Worm (Caenorhabditis elegans) whole organism, late embryonic: ENCODE measurements around the gene ebp-3.
"Not testable (repeated sequence)": the region's sequence is repeated elsewhere in the genome, so short reads cannot be mapped to it uniquely, and the experiment has no call there.

Experiments
- ama-1 ChIP-seq: fragments of 150-350 bp; optimal IDR thresholded peaks from 2 replicates; lab custom pipeline; 2014
- ceh-45 ChIP-seq: fragments of 200-800 bp; sonication (Bioruptor generic); IDR thresholded peaks from 2 replicates; pipeline ENCODE4 v1.3.6; 2022; ENCODE audit warnings: missing genetic modification reagents, missing genetic modification characterization, missing compliant biosample characterization
- ceh-9 ChIP-seq: sonication (generic microtip); optimal IDR thresholded peaks from 2 replicates; lab custom pipeline; 2016; ENCODE audit warnings: mild to moderate bottlenecking, missing genetic modification characterization, inconsistent platforms, missing compliant biosample characterization
- ets-4 ChIP-seq: sonication (generic microtip); optimal IDR thresholded peaks from 2 replicates; lab custom pipeline; 2016; ENCODE audit warnings: missing genetic modification characterization, missing compliant biosample characterization
- fax-1 ChIP-seq: sonication (generic microtip); optimal IDR thresholded peaks from 2 replicates; lab custom pipeline; 2016; ENCODE audit warnings: missing genotype, missing genetic modification characterization, missing compliant biosample characterization
- fkh-10 ChIP-seq: fragments of 150-350 bp; optimal IDR thresholded peaks from 2 replicates; lab custom pipeline; 2014; ENCODE audit warnings: missing biosample characterization, missing genetic modification reagents, missing genetic modification characterization
- fkh-6 ChIP-seq: sonication (generic microtip); optimal IDR thresholded peaks from 2 replicates; lab custom pipeline; 2016; ENCODE audit warnings: missing genetic modification characterization, missing compliant biosample characterization
- rnt-1 ChIP-seq: sonication (generic microtip); optimal IDR thresholded peaks from 2 replicates; lab custom pipeline; 2016; ENCODE audit warnings: missing genetic modification characterization, missing compliant biosample characterization
- ztf-16 ChIP-seq: sonication (generic microtip); optimal IDR thresholded peaks from 2 replicates; lab custom pipeline; 2017; ENCODE audit warnings: missing genetic modification characterization, missing compliant biosample characterization

DNA sequence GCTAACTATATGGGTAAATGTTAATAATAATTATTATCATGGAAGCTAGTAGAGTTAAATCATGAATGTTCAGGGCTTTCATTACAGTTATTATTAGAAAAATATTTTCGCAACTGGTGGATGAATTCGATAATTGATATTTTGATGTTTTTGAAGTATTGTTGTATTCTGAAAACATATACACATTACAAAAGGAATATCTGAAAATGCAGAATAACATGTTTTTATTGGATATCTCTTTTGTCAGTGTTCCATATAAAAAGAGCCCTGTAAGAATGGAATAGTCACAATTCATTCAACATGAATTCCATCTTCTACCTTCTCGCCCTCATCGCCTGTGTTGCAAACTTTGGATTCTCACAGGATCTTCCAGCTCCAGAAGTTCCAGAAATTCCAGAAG lies 48.8 kb upstream of the ebp-3 start, which contains the start of gene Y59A8B.19:
- TF ChIP-seq fkh-10; fax-1; ama-1; rnt-1 (tag; lab: Kevin White, UChicago); ceh-45; ztf-16 (tag; lab: Kevin White, UChicago); fkh-6 (tag; lab: Kevin White, UChicago); ets-4 (tag; lab: Kevin White, UChicago); ceh-9 (tag; lab: Kevin White, UChicago): not testable (repeated sequence)
